Fruit fly (Drosophila melanogaster) whole organism, embryonic: ENCODE results near the gene CG4733.

Experiments
- Adf1 ChIP-seq: fragments of 200-800 bp; sonication (Bioruptor generic); IDR thresholded peaks from 2 replicates; pipeline ENCODE4 v1.3.6; 2022; ENCODE audit warnings: missing biosample characterization, missing genetic modification characterization
- CG10959 ChIP-seq: fragments of 200-800 bp; sonication (Bioruptor generic); IDR thresholded peaks from 2 replicates; pipeline ENCODE4 v1.3.6; 2022; ENCODE audit warnings: missing biosample characterization, missing genetic modification characterization
- CG12744 ChIP-seq: fragments of 200-800 bp; sonication (Bioruptor generic); optimal IDR thresholded peaks from 2 replicates; lab custom pipeline; 2016; ENCODE audit warnings: missing biosample characterization, missing genetic modification characterization
- CG15514 ChIP-seq: fragments of 200-800 bp; sonication (Bioruptor generic); optimal IDR thresholded peaks from 3 replicates; lab custom pipeline; 2017; ENCODE audit warnings: missing biosample characterization, missing genetic modification characterization, mild to moderate bottlenecking, moderate library complexity, missing genetic modification reagents
- CG16863 ChIP-seq: fragments of 200-800 bp; sonication (Bioruptor generic); optimal IDR thresholded peaks from 3 replicates; lab custom pipeline; 2016; ENCODE audit warnings: missing biosample characterization, missing genetic modification characterization
- CG17359 ChIP-seq: fragments of 200-800 bp; sonication (Bioruptor generic); optimal IDR thresholded peaks from 3 replicates; lab custom pipeline; 2018; ENCODE audit warnings: missing biosample characterization, mild to moderate bottlenecking, missing genetic modification characterization, moderate library complexity
- CG17385 ChIP-seq: fragments of 200-800 bp; sonication (Bioruptor generic); optimal IDR thresholded peaks from 3 replicates; lab custom pipeline; 2018; ENCODE audit warnings: missing biosample characterization, mild to moderate bottlenecking, missing genetic modification characterization
- CG17568 ChIP-seq: fragments of 200-800 bp; sonication (Bioruptor generic); optimal IDR thresholded peaks from 2 replicates; lab custom pipeline; 2018; ENCODE audit warnings: missing biosample characterization, mild to moderate bottlenecking, missing genetic modification characterization, moderate library complexity
- CG30431 ChIP-seq: fragments of 200-800 bp; sonication (Bioruptor generic); optimal IDR thresholded peaks from 2 replicates; lab custom pipeline; 2017; ENCODE audit warnings: missing biosample characterization, missing genetic modification characterization
- CG34376 ChIP-seq: fragments of 200-800 bp; sonication (Bioruptor generic); optimal IDR thresholded peaks from 2 replicates; lab custom pipeline; 2018; ENCODE audit warnings: missing biosample characterization, mild to moderate bottlenecking, missing genetic modification characterization
- CG42726 ChIP-seq: fragments of 200-800 bp; sonication (Bioruptor generic); IDR thresholded peaks from 2 replicates; pipeline ENCODE4 v1.3.6; 2022; ENCODE audit warnings: missing biosample characterization, missing genetic modification characterization; ENCODE audit not compliant: partially characterized antibody
- CG4360 ChIP-seq: fragments of 200-800 bp; sonication (Bioruptor generic); IDR thresholded peaks from 2 replicates; pipeline ENCODE4 v1.3.6; 2022; ENCODE audit warnings: missing biosample characterization, missing genetic modification characterization
- CG4854 ChIP-seq: fragments of 200-800 bp; sonication (Bioruptor generic); optimal IDR thresholded peaks from 2 replicates; lab custom pipeline; 2016; ENCODE audit warnings: missing biosample characterization, missing genetic modification characterization, inconsistent platforms
- CG6272 ChIP-seq: fragments of 200-800 bp; sonication (Bioruptor generic); IDR thresholded peaks from 2 replicates; pipeline ENCODE4 v1.3.6; 2022; ENCODE audit warnings: missing biosample characterization, missing genetic modification characterization
- CG7839 ChIP-seq: fragments of 200-800 bp; sonication (Bioruptor generic); optimal IDR thresholded peaks from 3 replicates; lab custom pipeline; 2018; ENCODE audit warnings: missing biosample characterization, mild to moderate bottlenecking, missing genetic modification characterization, moderate library complexity
- Camta ChIP-seq: fragments of 200-800 bp; sonication (Bioruptor generic); optimal IDR thresholded peaks from 2 replicates; lab custom pipeline; 2016; ENCODE audit warnings: missing biosample characterization, missing genetic modification characterization
- ERR ChIP-seq: fragments of 200-800 bp; sonication (Bioruptor generic); optimal IDR thresholded peaks from 2 replicates; lab custom pipeline; 2016; ENCODE audit warnings: missing biosample characterization, missing genetic modification characterization
- Ets65A ChIP-seq: fragments of 200-800 bp; sonication (Bioruptor generic); peaks from one replicate; lab custom pipeline; 2016; ENCODE audit warnings: missing biosample characterization, missing genetic modification characterization
- Ets97D ChIP-seq: fragments of 200-800 bp; sonication (Bioruptor generic); optimal IDR thresholded peaks from 3 replicates; lab custom pipeline; 2016; ENCODE audit warnings: missing biosample characterization, missing genetic modification characterization
- Gsc ChIP-seq: fragments of 200-800 bp; sonication (Bioruptor generic); IDR thresholded peaks from 2 replicates; pipeline ENCODE4 v1.3.6; 2022; ENCODE audit warnings: missing biosample characterization, missing genetic modification characterization
- Hsf ChIP-seq: fragments of 200-800 bp; sonication (Bioruptor generic); optimal IDR thresholded peaks from 3 replicates; lab custom pipeline; 2016; ENCODE audit warnings: missing biosample characterization, missing genetic modification characterization
- MBD-R2 ChIP-seq: fragments of 200-800 bp; sonication (Bioruptor generic); IDR thresholded peaks from 2 replicates; pipeline ENCODE4 v1.3.6; 2022; ENCODE audit warnings: missing biosample characterization, missing genetic modification characterization
- Mes4 ChIP-seq: fragments of 200-800 bp; sonication (Bioruptor generic); optimal IDR thresholded peaks from 2 replicates; lab custom pipeline; 2016; ENCODE audit warnings: missing biosample characterization, missing genetic modification characterization
- Nf-YB ChIP-seq: fragments of 200-800 bp; sonication (Bioruptor generic); optimal IDR thresholded peaks from 3 replicates; lab custom pipeline; 2019; ENCODE audit warnings: missing biosample characterization, mild to moderate bottlenecking, missing genetic modification characterization, moderate library complexity
- Opbp ChIP-seq: fragments of 200-800 bp; sonication (Bioruptor generic); IDR thresholded peaks from 3 replicates; pipeline ENCODE4 v1.3.6; 2022; ENCODE audit warnings: missing biosample characterization, missing genetic modification characterization; ENCODE audit not compliant: partially characterized antibody
- PHDP ChIP-seq: fragments of 200-800 bp; sonication (Bioruptor generic); optimal IDR thresholded peaks from 3 replicates; lab custom pipeline; 2018; ENCODE audit warnings: missing biosample characterization, mild to moderate bottlenecking, missing genetic modification characterization, moderate library complexity
- Sry-δ ChIP-seq: fragments of 200-800 bp; sonication (Bioruptor generic); optimal IDR thresholded peaks from 2 replicates; lab custom pipeline; 2016; ENCODE audit warnings: missing biosample characterization, missing genetic modification characterization
- YL-1 ChIP-seq: fragments of 200-800 bp; sonication (Bioruptor generic); optimal IDR thresholded peaks from 3 replicates; lab custom pipeline; 2017; ENCODE audit warnings: missing biosample characterization, mild to moderate bottlenecking, missing genetic modification characterization
- cad ChIP-seq: fragments of >200 bp; optimal IDR thresholded peaks from 2 replicates; lab custom pipeline; 2017; ENCODE audit warnings: missing biosample characterization, missing genetic modification characterization
- crp ChIP-seq, 2 experiments: fragments of 200-800 bp; sonication (Bioruptor generic); optimal IDR thresholded peaks; 2 replicates in 1 of 2; 3 replicates in 1 of 2; lab custom pipeline; 2017; ENCODE audit warnings: missing biosample characterization in 2 of 2, missing genetic modification characterization in 2 of 2, mild to moderate bottlenecking in 1 of 2, moderate library complexity in 1 of 2
- cwo ChIP-seq: fragments of 200-800 bp; sonication (Bioruptor generic); optimal IDR thresholded peaks from 3 replicates; lab custom pipeline; 2017; ENCODE audit warnings: missing biosample characterization, missing genetic modification characterization, mild to moderate bottlenecking, moderate library complexity, missing genetic modification reagents
- esg ChIP-seq: fragments of 200-800 bp; sonication (Bioruptor generic); conservative IDR thresholded peaks from 2 replicates; pipeline ENCODE4 v1.3.6; 2022; ENCODE audit warnings: missing biosample characterization, missing genetic modification characterization
- exex ChIP-seq: fragments of 200-800 bp; sonication (Bioruptor generic); optimal IDR thresholded peaks from 4 replicates; lab custom pipeline; 2018; ENCODE audit warnings: missing biosample characterization, mild to moderate bottlenecking, missing genetic modification characterization, moderate library complexity
- fd102C ChIP-seq: fragments of 200-800 bp; sonication (Bioruptor generic); optimal IDR thresholded peaks from 2 replicates; lab custom pipeline; 2018; ENCODE audit warnings: missing biosample characterization, mild to moderate bottlenecking, missing genetic modification characterization, moderate library complexity
- fd3F ChIP-seq: fragments of 200-800 bp; sonication (Bioruptor generic); optimal IDR thresholded peaks from 2 replicates; lab custom pipeline; 2018; ENCODE audit warnings: missing biosample characterization, mild to moderate bottlenecking, missing genetic modification characterization, moderate library complexity
- hkb ChIP-seq, 2 experiments: fragments of 200-800 bp in 1 of 2; fragments of >200 bp in 1 of 2; sonication (Bioruptor generic) in 1 of 2; IDR thresholded peaks in 1 of 2; optimal IDR thresholded peaks in 1 of 2; 2 replicates each; pipeline versions ENCODE4 v1.3.6 to Lab custom; 2017 to 2022; ENCODE audit warnings: missing biosample characterization in 1 of 2, missing genetic modification characterization in 1 of 2
- jigr1 ChIP-seq: fragments of 200-800 bp; sonication (Bioruptor generic); IDR thresholded peaks from 3 replicates; pipeline ENCODE4 v1.3.6; 2022; ENCODE audit warnings: missing biosample characterization, missing genetic modification characterization
- knrl ChIP-seq: fragments of 200-800 bp; sonication (Bioruptor generic); IDR thresholded peaks from 3 replicates; pipeline ENCODE4 v1.3.6; 2022; ENCODE audit warnings: missing biosample characterization, missing genetic modification characterization; ENCODE audit not compliant: partially characterized antibody
- lmd ChIP-seq: fragments of 200-800 bp; sonication (Bioruptor generic); IDR thresholded peaks from 2 replicates; pipeline ENCODE4 v1.3.6; 2022; ENCODE audit warnings: missing biosample characterization, missing genetic modification characterization
- lov ChIP-seq, 2 experiments: fragments of 200-800 bp in 1 of 2; fragments of >200 bp in 1 of 2; sonication (Bioruptor generic) in 1 of 2; IDR thresholded peaks in 1 of 2; optimal IDR thresholded peaks in 1 of 2; 2 replicates in 1 of 2; 3 replicates in 1 of 2; pipeline versions ENCODE4 v1.3.6 to Lab custom; 2017 to 2022; ENCODE audit warnings: missing biosample characterization in 1 of 2, missing genetic modification characterization in 1 of 2
- org-1 ChIP-seq: fragments of 200-800 bp; sonication (Bioruptor generic); optimal IDR thresholded peaks from 2 replicates; lab custom pipeline; 2017; ENCODE audit warnings: missing biosample characterization, missing genetic modification characterization
- pb ChIP-seq: fragments of 200-800 bp; sonication (Bioruptor generic); optimal IDR thresholded peaks from 3 replicates; lab custom pipeline; 2016; ENCODE audit warnings: missing biosample characterization, missing genetic modification characterization
- phol ChIP-seq: fragments of 200-800 bp; sonication (Bioruptor generic); optimal IDR thresholded peaks from 3 replicates; lab custom pipeline; 2018; ENCODE audit warnings: missing biosample characterization, mild to moderate bottlenecking, missing genetic modification characterization, moderate library complexity
- psq ChIP-seq: fragments of 200-800 bp; sonication (Bioruptor generic); optimal IDR thresholded peaks from 2 replicates; lab custom pipeline; 2017; ENCODE audit warnings: missing biosample characterization, missing genetic modification characterization
- slou ChIP-seq: fragments of 200-800 bp; sonication (Bioruptor generic); optimal IDR thresholded peaks from 3 replicates; lab custom pipeline; 2016; ENCODE audit warnings: missing biosample characterization, missing genetic modification characterization
- sug ChIP-seq: fragments of 200-800 bp; optimal IDR thresholded peaks from 2 replicates; lab custom pipeline; 2019; ENCODE audit warnings: missing biosample characterization, mild to moderate bottlenecking, missing genetic modification characterization, moderate library complexity
- trem ChIP-seq: fragments of 200-800 bp; optimal IDR thresholded peaks from 3 replicates; lab custom pipeline; 2019; ENCODE audit warnings: missing biosample characterization, mild to moderate bottlenecking, missing genetic modification characterization, moderate library complexity
- wdn ChIP-seq: fragments of 200-800 bp; sonication (Bioruptor generic); IDR thresholded peaks from 2 replicates; pipeline ENCODE4 v1.3.6; 2022; ENCODE audit warnings: missing biosample characterization, missing genetic modification characterization

CG4733 gene

dm6 chr3R:19860996-19861719, 29.3 kb upstream of the CG4733 start, which contains the start of the genes Ire1 and Mrm2 (continued):
- TF ChIP-seq Adf1 (GFP tag; lab: Robert Waterston, UW) (peak; percentile 38; the same call in 1 of the 2 replicates), fd3F (GFP tag; lab: Kevin White, UChicago) (peak; percentile 72), Hsf (GFP tag; lab: Kevin White, UChicago) (peak; percentile 90), Opbp (GFP tag; lab: Robert Waterston, UW) (peak; percentile 50; the same call in 2 of the 3 replicates), psq (peak; percentile 53), phol (tag; lab: Kevin White, UChicago) (peak; percentile 91), fd102C (GFP tag; lab: Kevin White, UChicago) (no peak), cwo (peak; percentile 53), CG17385 (GFP tag; lab: Kevin White, UChicago) (peak; percentile 43), pb (peak; percentile 82), Ets97D (GFP tag; lab: Kevin White, UChicago) (peak; percentile 91), CG15514 (peak; percentile 88), MBD-R2 (GFP tag; lab: Robert Waterston, UW) (peak; percentile 82), crp (GFP tag; optimal IDR thresholded peaks at IDR 0.05; lab: Kevin White, UChicago) (peak in 1 of 2 experiments; percentile 51), ERR (GFP tag; lab: Kevin White, UChicago) (peak; percentile 73), CG4854 (GFP tag; lab: Kevin White, UChicago) (peak; percentile 70), org-1 (GFP tag; lab: Kevin White, UChicago) (no peak), CG6272 (GFP tag; lab: Robert Waterston, UW) (peak; percentile 63), CG4360 (0 out of 2 replicates have a peak, but pooled peaks have one; percentile 22), Nf-YB (GFP tag; lab: Kevin White, UChicago) (peak; percentile 55), Camta (peak; percentile 86), PHDP (tag; lab: Kevin White, UChicago) (peak; percentile 74), YL-1 (GFP tag; lab: Kevin White, UChicago) (peak; percentile 76), wdn (GFP tag; lab: Robert Waterston, UW) (peak; percentile 49; the same call in 1 of the 2 replicates), CG17568 (GFP tag; lab: Kevin White, UChicago) (no peak), Ets65A (GFP tag; lab: Kevin White, UChicago) (peak; percentile 99), slou (peak; percentile 81), CG34376 (GFP tag; lab: Kevin White, UChicago) (peak; percentile 69), lov (optimal IDR thresholded peaks at IDR 0.05; lab: Kevin White, UChicago) (no peak), lov (GFP tag; IDR thresholded peaks at IDR 0.05; lab: Robert Waterston, UW) (peak; percentile 74; the same call in 1 of the 3 replicates), CG30431 (peak; percentile 73), Sry-δ (GFP tag; lab: Kevin White, UChicago) (peak; percentile 91), CG17359 (tag; lab: Kevin White, UChicago) (peak; percentile 71), CG10959 (GFP tag; lab: Robert Waterston, UW) (peak; percentile 63), esg (GFP tag; lab: Robert Waterston, UW) (peak; percentile 75), CG7839 (tag; lab: Kevin White, UChicago) (peak; percentile 82), cad (GFP tag; lab: Kevin White, UChicago) (no peak), CG12744 (peak; percentile 79), CG42726 (GFP tag; lab: Robert Waterston, UW) (no peak), jigr1 (GFP tag; lab: Robert Waterston, UW) (no peak), CG16863 (peak; percentile 67), Gsc (GFP tag; lab: Robert Waterston, UW) (peak; percentile 58; the same call in 1 of the 2 replicates), sug (tag; lab: Kevin White, UChicago) (peak; percentile 71), trem (tag; lab: Kevin White, UChicago) (peak; percentile 89), Mes4 (GFP tag; lab: Kevin White, UChicago) (peak; percentile 65), hkb (optimal IDR thresholded peaks at IDR 0.05; lab: Kevin White, UChicago) (peak; percentile 91), hkb (GFP tag; IDR thresholded peaks at IDR 0.05; lab: Robert Waterston, UW) (no peak), lmd (GFP tag; lab: Robert Waterston, UW) (peak; percentile 85), knrl (GFP tag; lab: Robert Waterston, UW) (peak; percentile 85), exex (peak; percentile 46)
